Worm (Caenorhabditis elegans) whole organism, L4 larva: ENCODE results near the gene let-92.

ENCODE experiments used
- ama-1 ChIP-seq: fragments of 150-350 bp; optimal IDR thresholded peaks from 2 replicates; lab custom pipeline; 2014; ENCODE audit warnings: inconsistent platforms, mixed read lengths
- daf-16 ChIP-seq, 3 experiments: sonication (generic microtip); optimal IDR thresholded peaks; 2 replicates each; lab custom pipeline; 2016 to 2017; ENCODE audit warnings: missing genetic modification characterization in 3 of 3, missing genetic modification reagents in 3 of 3, mild to moderate bottlenecking in 2 of 3, missing compliant biosample characterization in 2 of 3, missing biosample characterization in 1 of 3, moderate library complexity in 1 of 3
- nhr-42 ChIP-seq: fragments of 200-800 bp; sonication (Bioruptor generic); IDR thresholded peaks from 2 replicates; pipeline ENCODE4 v1.3.6; 2022; ENCODE audit warnings: missing genetic modification characterization, missing compliant biosample characterization

DNA sequence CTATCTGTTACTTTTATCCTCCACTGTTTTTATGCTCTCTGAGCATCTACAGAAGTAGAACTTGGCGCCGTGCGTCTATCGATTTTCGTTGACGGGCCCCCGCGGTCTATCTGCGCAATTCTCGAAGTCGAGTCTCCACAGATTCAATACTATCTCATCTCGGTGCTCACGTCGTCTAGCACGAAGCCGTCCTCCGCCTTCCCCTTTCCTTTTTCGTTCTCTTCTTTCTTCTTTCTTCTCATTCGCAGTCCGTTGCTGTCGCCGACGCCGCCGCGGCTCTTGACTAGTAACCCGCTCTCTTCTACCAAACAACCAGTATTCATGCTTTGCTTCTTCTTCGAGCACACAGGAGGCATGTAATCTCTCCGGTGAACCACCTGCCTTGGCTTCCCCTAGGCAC lies 12.8 kb downstream of the let-92 start:
- TF ChIP-seq daf-16 (GFP tag; optimal IDR thresholded peaks at IDR 0.05; lab: Kevin White, UChicago) (no peak), daf-16 (tag; optimal IDR thresholded peaks at IDR 0.05; lab: Kevin White, UChicago) (no peak), ama-1 (lab: Kevin White, UChicago) (no peak), nhr-42 (GFP tag; lab: Robert Waterston, UW) (no peak)
